Fruit fly (Drosophila melanogaster): ENCODE measurements around the gene COX5A.

Gene COX5A

dm6 chr3R:11820148-11820547 is 989 bp downstream of the COX5A start:
- TF ChIP-seq lz (GFP tag; optimal IDR thresholded peaks at IDR 0.05), result no peak
- TF ChIP-seq vri (GFP tag; optimal IDR thresholded peaks at IDR 0.05), result peak; percentile 69
- TF ChIP-seq Sox14 (GFP tag; optimal IDR thresholded peaks at IDR 0.05), result no peak

DNA sequence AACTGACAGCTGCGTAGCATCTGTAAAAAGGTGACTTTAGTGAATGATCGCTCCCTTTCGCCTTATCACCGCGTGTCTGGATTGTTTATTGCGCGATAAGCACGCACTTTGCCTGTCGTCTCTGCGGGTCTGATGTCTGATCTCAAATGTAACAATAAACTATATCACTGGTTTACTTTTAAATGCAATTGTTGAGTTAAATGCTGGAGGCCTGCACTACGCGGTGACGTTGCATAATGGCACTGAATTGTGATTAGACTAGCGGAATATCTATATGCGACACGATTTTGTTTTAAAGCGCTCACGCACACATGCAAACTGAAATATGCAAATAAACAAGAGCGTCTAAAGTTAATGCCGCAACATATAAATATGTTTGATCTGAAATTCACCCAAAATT is 2.6 kb downstream of the COX5A start:
- TF ChIP-seq salr (GFP tag; optimal IDR thresholded peaks at IDR 0.05), result no peak
- peak; percentile 26 for TF ChIP-seq vri (GFP tag; optimal IDR thresholded peaks at IDR 0.05)

- no peak for TF ChIP-seq Eip75B (GFP tag; optimal IDR thresholded peaks at IDR 0.05)
- peak; percentile 95 for TF ChIP-seq fkh (GFP tag; optimal IDR thresholded peaks at IDR 0.05)
- peak; percentile 2 for TF ChIP-seq CG3032 (tag; optimal IDR thresholded peaks at IDR 0.05)
- no peak for TF ChIP-seq acj6 (GFP tag; optimal IDR thresholded peaks at IDR 0.05)
- TF ChIP-seq CG8319 (GFP tag; optimal IDR thresholded peaks at IDR 0.05), result peak; percentile 99
- peak; percentile 93 for TF ChIP-seq svp (GFP tag)
- peak; percentile 56 for TF ChIP-seq dsx (GFP tag; optimal IDR thresholded peaks at IDR 0.05; ENCODE audit: poor library complexity, severe bottlenecking)
- peak; percentile 22 for TF ChIP-seq esn (GFP tag; optimal IDR thresholded peaks at IDR 0.05)
- peak; percentile 35 for TF ChIP-seq Eip78C (GFP tag)
These were observed 3.1 kb downstream of the COX5A start, which contains the start of gene Kyat for dm6 chr3R:11822266-11822665. Kyat (minus strand) TSS chr3R:11822493.

DNA sequence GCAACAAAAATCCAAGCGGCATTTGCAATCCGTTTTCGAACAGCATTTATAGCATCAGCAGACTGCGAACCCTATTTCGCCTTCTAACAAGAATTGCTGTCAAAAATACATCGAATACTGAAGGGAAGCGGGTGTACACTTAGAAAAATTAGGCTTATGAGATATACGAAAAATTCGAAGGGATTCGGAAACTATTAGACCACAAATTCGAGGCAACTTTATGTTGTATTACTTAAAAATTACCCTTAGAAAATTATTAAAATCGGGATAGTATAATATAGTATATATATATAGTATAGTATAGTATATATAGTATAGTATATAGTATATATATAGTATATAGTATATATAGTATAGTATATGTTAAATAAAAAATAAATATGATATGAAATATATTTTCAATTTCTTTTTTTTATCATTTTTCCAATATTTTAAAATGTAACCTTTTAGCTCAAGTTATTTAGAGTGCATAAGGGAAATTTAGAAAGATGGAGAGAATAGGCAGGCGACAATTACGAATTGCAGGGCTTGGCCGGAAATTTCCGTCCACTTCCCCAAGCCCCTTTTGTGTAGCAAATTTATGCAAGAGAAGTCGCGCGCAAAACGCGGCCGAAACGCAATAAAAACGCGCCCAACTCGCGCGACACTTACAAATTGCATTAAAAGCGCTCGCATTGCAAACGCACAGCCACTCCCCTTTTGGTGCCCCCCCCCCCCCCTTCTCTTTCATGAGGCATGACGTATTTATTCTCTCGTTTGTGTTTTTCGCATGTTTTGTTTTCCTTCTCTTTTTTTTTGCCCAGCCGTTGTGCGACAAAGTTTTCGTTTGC is 11.8 kb downstream of the COX5A start:
- TF ChIP-seq CG10669 (GFP tag; optimal IDR thresholded peaks at IDR 0.05) (no peak), Ets96B (tag; optimal IDR thresholded peaks at IDR 0.05) (no peak), Sox15 (GFP tag; optimal IDR thresholded peaks at IDR 0.05) (no peak), CG8632 (GFP tag; optimal IDR thresholded peaks at IDR 0.05) (no peak), dac (GFP tag; optimal IDR thresholded peaks at IDR 0.05) (no peak), vri (GFP tag; optimal IDR thresholded peaks at IDR 0.05) (no peak), CG6792 (GFP tag; optimal IDR thresholded peaks at IDR 0.05) (no peak), CG9139 (GFP tag; optimal IDR thresholded peaks at IDR 0.05) (no peak), Eip78C (GFP tag) (peak; percentile 66), Lpt (GFP tag; optimal IDR thresholded peaks at IDR 0.05) (no peak), fkh (GFP tag; optimal IDR thresholded peaks at IDR 0.05) (no peak), dsx (GFP tag; optimal IDR thresholded peaks at IDR 0.05; ENCODE audit: poor library complexity, severe bottlenecking) (no peak), CG1621 (tag; optimal IDR thresholded peaks at IDR 0.05) (no peak), CG11294 (GFP tag; IDR thresholded peaks at IDR 0.05) (no peak), CG3919 (GFP tag; optimal IDR thresholded peaks at IDR 0.05) (no peak), Hr4 (GFP tag; optimal IDR thresholded peaks at IDR 0.05) (no peak), CG32006 (GFP tag; optimal IDR thresholded peaks at IDR 0.05) (peak; percentile 55), esn (GFP tag; optimal IDR thresholded peaks at IDR 0.05) (no peak), CG11762 (GFP tag; optimal IDR thresholded peaks at IDR 0.05; ENCODE audit: insufficient read depth) (no peak), net (GFP tag; optimal IDR thresholded peaks at IDR 0.05) (no peak), Hr38 (GFP tag; optimal IDR thresholded peaks at IDR 0.05) (no peak), fd59A (GFP tag; optimal IDR thresholded peaks at IDR 0.05) (no peak), CG4318 (GFP tag; optimal IDR thresholded peaks at IDR 0.05) (no peak), Hr39 (GFP tag; optimal IDR thresholded peaks at IDR 0.05) (no peak), Gug (GFP tag; IDR thresholded peaks at IDR 0.05) (0 out of 2 replicates have a peak, but pooled peaks have one; percentile 10), Met (GFP tag; optimal IDR thresholded peaks at IDR 0.05) (no peak), CG8319 (GFP tag; optimal IDR thresholded peaks at IDR 0.05) (no peak), CG10631 (GFP tag; optimal IDR thresholded peaks at IDR 0.05) (no peak), CG6276 (GFP tag; optimal IDR thresholded peaks at IDR 0.05) (no peak), fd85E (GFP tag; optimal IDR thresholded peaks at IDR 0.05) (no peak), achi (GFP tag; optimal IDR thresholded peaks at IDR 0.05) (peak; percentile 21), CG6854 (GFP tag; optimal IDR thresholded peaks at IDR 0.05) (no peak), topi (GFP tag; optimal IDR thresholded peaks at IDR 0.05) (no peak), CG11902 (GFP tag; optimal IDR thresholded peaks at IDR 0.05) (no peak), CG6808 (GFP tag; optimal IDR thresholded peaks at IDR 0.05) (no peak), CG3032 (tag; optimal IDR thresholded peaks at IDR 0.05) (no peak), spab (GFP tag; optimal IDR thresholded peaks at IDR 0.05) (no peak), cyc (GFP tag; optimal IDR thresholded peaks at IDR 0.05) (no peak)

Measured in whole organism, prepupa.